Worm (Caenorhabditis elegans) whole organism, mixed stage, embryonic: Measurements from ENCODE around the gene Y51A2B.2.

Experiments
- ces-1 ChIP-seq: fragments of 150-350 bp; optimal IDR thresholded peaks from 2 replicates; lab custom pipeline; 2014; ENCODE audit warnings: missing biosample characterization, missing genetic modification reagents, missing genetic modification characterization
- elt-1 ChIP-seq: sonication (generic microtip); optimal IDR thresholded peaks from 2 replicates; lab custom pipeline; 2017; ENCODE audit warnings: missing genetic modification characterization, mild to moderate bottlenecking, missing compliant biosample characterization, antibody characterized with exemption, moderate library complexity, borderline replicate concordance; ENCODE audit not compliant: insufficient read depth
- flh-1 ChIP-seq: fragments of 200-800 bp; sonication (Bioruptor generic); optimal IDR thresholded peaks from 2 replicates; lab custom pipeline; 2018; ENCODE audit warnings: mild to moderate bottlenecking, missing genetic modification characterization, moderate library complexity, missing compliant biosample characterization
- lsy-2 ChIP-seq: fragments of 150-350 bp; optimal IDR thresholded peaks from 2 replicates; lab custom pipeline; 2014; ENCODE audit warnings: missing biosample characterization, missing genetic modification characterization
- nhr-2 ChIP-seq: fragments of 150-350 bp; optimal IDR thresholded peaks from 2 replicates; lab custom pipeline; 2014; ENCODE audit warnings: missing biosample characterization, missing genetic modification characterization
- nhr-237 ChIP-seq: fragments of 150-350 bp; optimal IDR thresholded peaks from 2 replicates; lab custom pipeline; 2014; ENCODE audit warnings: missing biosample characterization, missing genetic modification characterization
- nhr-28 ChIP-seq: fragments of 150-350 bp; optimal IDR thresholded peaks from 2 replicates; lab custom pipeline; 2014; ENCODE audit warnings: missing biosample characterization, missing genetic modification characterization
- nhr-76 ChIP-seq: sonication (generic microtip); optimal IDR thresholded peaks from 2 replicates; lab custom pipeline; 2017; ENCODE audit warnings: missing biosample characterization, missing genetic modification characterization
- pha-4 ChIP-seq: fragments of 150-350 bp; optimal IDR thresholded peaks from 2 replicates; lab custom pipeline; 2018; ENCODE audit warnings: missing biosample characterization, missing genetic modification reagents, missing genetic modification characterization
- snpc-4 ChIP-seq: fragments of 150-350 bp; optimal IDR thresholded peaks from 2 replicates; lab custom pipeline; 2014; ENCODE audit warnings: missing biosample characterization, missing genetic modification characterization
- sptf-1 ChIP-seq: sonication (generic microtip); optimal IDR thresholded peaks from 2 replicates; lab custom pipeline; 2017; ENCODE audit warnings: mild to moderate bottlenecking, missing genetic modification characterization, moderate library complexity, missing compliant biosample characterization
- unc-39 ChIP-seq: fragments of 150-350 bp; optimal IDR thresholded peaks from 2 replicates; lab custom pipeline; 2014; ENCODE audit warnings: missing biosample characterization, missing genetic modification characterization
- unc-62 ChIP-seq: fragments of 150-350 bp; optimal IDR thresholded peaks from 2 replicates; lab custom pipeline; 2014; ENCODE audit warnings: missing biosample characterization, missing genetic modification reagents, missing genetic modification characterization
- ztf-11 ChIP-seq: fragments of 150-350 bp; optimal IDR thresholded peaks from 2 replicates; lab custom pipeline; 2014; ENCODE audit warnings: missing biosample characterization, missing genetic modification characterization

ce11 chrV:18359888-18360287, 14.4 kb upstream of the Y51A2B.2 start, which contains the start of gene C08E8.5:
- TF ChIP-seq nhr-2 (no peak), snpc-4 (tag; lab: Kevin White, UChicago) (no peak), sptf-1 (tag; lab: Kevin White, UChicago) (no peak), elt-1 (tag; lab: Kevin White, UChicago) (no peak), flh-1 (no peak), lsy-2 (tag; lab: Kevin White, UChicago) (no peak), ces-1 (no peak), unc-39 (tag; lab: Kevin White, UChicago) (no peak), unc-62 (no peak), nhr-76 (tag; lab: Kevin White, UChicago) (no peak), nhr-237 (tag; lab: Kevin White, UChicago) (no peak), pha-4 (no peak), ztf-11 (tag; lab: Kevin White, UChicago) (no peak), nhr-28 (tag; lab: Kevin White, UChicago) (no peak)
